Worm (Caenorhabditis elegans): ENCODE data around the gene F52H3.6.

- TF ChIP-seq sptf-1 (tag; optimal IDR thresholded peaks at IDR 0.05) (no peak), blmp-1 (tag; optimal IDR thresholded peaks at IDR 0.05) (peak; percentile 80), pha-4 (tag; optimal IDR thresholded peaks at IDR 0.05) (no peak), lsy-2 (tag; optimal IDR thresholded peaks at IDR 0.05) (no peak), unc-39 (tag; optimal IDR thresholded peaks at IDR 0.05) (no peak), unc-62 (GFP tag; optimal IDR thresholded peaks at IDR 0.05) (no peak), snpc-4 (tag; optimal IDR thresholded peaks at IDR 0.05) (no peak), ztf-11 (tag; optimal IDR thresholded peaks at IDR 0.05) (no peak), nhr-12 (tag; optimal IDR thresholded peaks at IDR 0.05) (no peak), elt-3 (tag; optimal IDR thresholded peaks at IDR 0.05) (peak; percentile 42), zip-8 (tag; optimal IDR thresholded peaks at IDR 0.05) (no peak), tbx-8 (GFP tag; optimal IDR thresholded peaks at IDR 0.05) (no peak), elt-1 (tag; optimal IDR thresholded peaks at IDR 0.05; ENCODE audit: borderline replicate concordance, insufficient read depth) (no peak), mab-5 (tag; optimal IDR thresholded peaks at IDR 0.05) (no peak)
Observed at ce11 chrII:10045670-10046069, 17.4 kb upstream of the F52H3.6 start.

Data from whole organism, mixed stage, embryonic.